Fruit fly (Drosophila melanogaster) whole organism, adult: Measurements from ENCODE around the gene Gr61a.

Experiments used
- CG11617 ChIP-seq: fragments of 200-800 bp; sonication (Bioruptor generic); optimal IDR thresholded peaks from 2 replicates; lab custom pipeline; 2017; ENCODE audit warnings: mild to moderate bottlenecking, missing biosample characterization, missing genetic modification reagents, missing genetic modification characterization
- CG12768 ChIP-seq: fragments of 200-800 bp; sonication (Bioruptor generic); optimal IDR thresholded peaks from 2 replicates; lab custom pipeline; 2017; ENCODE audit warnings: missing biosample characterization, missing genetic modification characterization, mild to moderate bottlenecking, moderate library complexity, missing genetic modification reagents
- CG14711 ChIP-seq: fragments of 200-800 bp; sonication (Bioruptor generic); optimal IDR thresholded peaks from 2 replicates; lab custom pipeline; 2018; ENCODE audit warnings: missing biosample characterization, mild to moderate bottlenecking, missing genetic modification characterization, moderate library complexity
- CG1620 ChIP-seq: fragments of 200-800 bp; sonication (Bioruptor generic); optimal IDR thresholded peaks from 2 replicates; lab custom pipeline; 2016; ENCODE audit warnings: missing biosample characterization, missing genetic modification characterization
- CG33017 ChIP-seq: fragments of 200-800 bp; sonication (Bioruptor generic); optimal IDR thresholded peaks from 2 replicates; lab custom pipeline; 2018; ENCODE audit warnings: missing biosample characterization, mild to moderate bottlenecking, missing genetic modification characterization, moderate library complexity
- CG5204 ChIP-seq: fragments of 200-800 bp; sonication (Bioruptor generic); optimal IDR thresholded peaks from 2 replicates; lab custom pipeline; 2016; ENCODE audit warnings: missing biosample characterization, missing genetic modification characterization
- CG7045 ChIP-seq: fragments of 200-800 bp; sonication (Bioruptor generic); optimal IDR thresholded peaks from 2 replicates; lab custom pipeline; 2017; ENCODE audit warnings: missing biosample characterization, mild to moderate bottlenecking, missing genetic modification characterization
- CG7101 ChIP-seq: fragments of 200-800 bp; sonication (Bioruptor generic); optimal IDR thresholded peaks from 2 replicates; lab custom pipeline; 2018; ENCODE audit warnings: missing biosample characterization, mild to moderate bottlenecking, missing genetic modification characterization, moderate library complexity
- Clk ChIP-seq: fragments of 200-800 bp; sonication (Bioruptor generic); optimal IDR thresholded peaks from 2 replicates; lab custom pipeline; 2017; ENCODE audit warnings: missing biosample characterization, missing genetic modification characterization
- Crg-1 ChIP-seq: fragments of 200-800 bp; sonication (Bioruptor generic); optimal IDR thresholded peaks from 2 replicates; lab custom pipeline; 2016; ENCODE audit warnings: missing biosample characterization, missing genetic modification characterization
- Hr96 ChIP-seq: fragments of 200-800 bp; sonication (Bioruptor generic); optimal IDR thresholded peaks from 2 replicates; lab custom pipeline; 2016; ENCODE audit warnings: missing biosample characterization, missing genetic modification characterization
- Mnt ChIP-seq: fragments of 200-800 bp; sonication (Bioruptor generic); optimal IDR thresholded peaks from 2 replicates; lab custom pipeline; 2016; ENCODE audit warnings: missing biosample characterization, mild to moderate bottlenecking, missing genetic modification characterization
- bab1 ChIP-seq: fragments of 200-800 bp; sonication (Bioruptor generic); optimal IDR thresholded peaks from 3 replicates; lab custom pipeline; 2019; ENCODE audit warnings: missing biosample characterization, mild to moderate bottlenecking, missing genetic modification characterization, moderate library complexity
- cic ChIP-seq: fragments of 200-800 bp; sonication (Bioruptor generic); optimal IDR thresholded peaks from 2 replicates; lab custom pipeline; 2017; ENCODE audit warnings: missing biosample characterization, mild to moderate bottlenecking, missing genetic modification characterization, moderate library complexity
- cnc ChIP-seq, 2 experiments: fragments of >200 bp; optimal IDR thresholded peaks; 2 replicates each; lab custom pipeline; 2017
- kay ChIP-seq: fragments of 200-800 bp; sonication (Bioruptor generic); peaks from one replicate; lab custom pipeline; 2016; ENCODE audit warnings: missing biosample characterization, missing genetic modification characterization, borderline replicate concordance
- ovo ChIP-seq: fragments of 200-800 bp; sonication (Bioruptor generic); optimal IDR thresholded peaks from 2 replicates; lab custom pipeline; 2016; ENCODE audit warnings: missing biosample characterization, missing genetic modification characterization
- pad ChIP-seq: fragments of 200-800 bp; sonication (Bioruptor generic); optimal IDR thresholded peaks from 3 replicates; lab custom pipeline; 2017; ENCODE audit warnings: missing biosample characterization, missing genetic modification characterization, mild to moderate bottlenecking, moderate library complexity, missing genetic modification reagents
- tj ChIP-seq: fragments of 200-800 bp; sonication (Bioruptor generic); optimal IDR thresholded peaks from 3 replicates; lab custom pipeline; 2017; ENCODE audit warnings: missing biosample characterization, mild to moderate bottlenecking, missing genetic modification characterization, moderate library complexity
- toe ChIP-seq: fragments of 200-800 bp; sonication (Bioruptor generic); optimal IDR thresholded peaks from 2 replicates; lab custom pipeline; 2016; ENCODE audit warnings: missing biosample characterization, missing genetic modification characterization

The Gr61a gene

dm6 chr3L:872389-872972, 31.2 kb downstream of the Gr61a start:
- TF ChIP-seq CG7101 (tag; lab: Kevin White, UChicago) (peak; percentile 21), pad (GFP tag; lab: Kevin White, UChicago) (peak; percentile 1), CG33017 (tag; lab: Kevin White, UChicago) (peak; percentile 15), bab1 (GFP tag; lab: Kevin White, UChicago) (no peak), CG11617 (GFP tag; lab: Kevin White, UChicago) (peak; percentile 47), CG5204 (GFP tag; lab: Kevin White, UChicago) (no peak), toe (GFP tag; lab: Kevin White, UChicago) (peak; percentile 75), Clk (no peak), Hr96 (peak; percentile 57), cic (GFP tag; lab: Kevin White, UChicago) (no peak), ovo (GFP tag; lab: Kevin White, UChicago) (no peak), CG7045 (GFP tag; lab: Kevin White, UChicago) (no peak), Mnt (peak; percentile 55), kay (no peak), CG12768 (peak; percentile 28), cnc (optimal IDR thresholded peaks at IDR 0.05; lab: Kevin White, UChicago) (no peak), CG14711 (peak; percentile 30), tj (GFP tag; lab: Kevin White, UChicago) (peak; percentile 22), CG1620 (GFP tag; lab: Kevin White, UChicago) (peak; percentile 10), Crg-1 (GFP tag; lab: Kevin White, UChicago) (peak; percentile 35)

dm6 chr3L:875416-876011, 34.3 kb downstream of the Gr61a start:
- TF ChIP-seq CG14711 (peak; percentile 59), tj (GFP tag; lab: Kevin White, UChicago) (peak; percentile 92), bab1 (GFP tag; lab: Kevin White, UChicago) (peak; percentile 25), CG7045 (GFP tag; lab: Kevin White, UChicago) (no peak), Hr96 (no peak), kay (peak; percentile 47)

dm6 chr3L:876087-876486, 34.8 kb downstream of the Gr61a start:
- TF ChIP-seq CG7101 (tag; lab: Kevin White, UChicago) (no peak), cic (GFP tag; lab: Kevin White, UChicago) (no peak), tj (GFP tag; lab: Kevin White, UChicago) (no peak)

dm6 chr3L:876656-877055, 35.4 kb downstream of the Gr61a start:
- TF ChIP-seq Crg-1 (GFP tag; lab: Kevin White, UChicago) (no peak), CG33017 (tag; lab: Kevin White, UChicago) (no peak), CG5204 (GFP tag; lab: Kevin White, UChicago) (no peak), cic (GFP tag; lab: Kevin White, UChicago) (peak; percentile 87), CG12768 (peak; percentile 48), kay (peak; percentile 27), CG7045 (GFP tag; lab: Kevin White, UChicago) (no peak)

- TF ChIP-seq Mnt = peak; percentile 21
- TF ChIP-seq Hr96 = peak; percentile 10
- TF ChIP-seq CG11617 (GFP tag; lab: Kevin White, UChicago) = no peak
- no peak for TF ChIP-seq toe (GFP tag; lab: Kevin White, UChicago)
- peak; percentile 44 for TF ChIP-seq bab1 (GFP tag; lab: Kevin White, UChicago)
- peak; percentile 16 for TF ChIP-seq CG1620 (GFP tag; lab: Kevin White, UChicago)
These were observed 39.6 kb downstream of the Gr61a start for dm6 chr3L:880851-881250.

- TF ChIP-seq Mnt (peak; percentile 57), Hr96 (no peak), CG33017 (tag; lab: Kevin White, UChicago) (peak; percentile 40), toe (GFP tag; lab: Kevin White, UChicago) (peak; percentile 17), cic (GFP tag; lab: Kevin White, UChicago) (peak; percentile 46), CG7101 (tag; lab: Kevin White, UChicago) (peak; percentile 35), tj (GFP tag; lab: Kevin White, UChicago) (peak; percentile 92), CG12768 (peak; percentile 59), CG1620 (GFP tag; lab: Kevin White, UChicago) (peak; percentile 32), bab1 (GFP tag; lab: Kevin White, UChicago) (peak; percentile 35), Crg-1 (GFP tag; lab: Kevin White, UChicago) (peak; percentile 16), ovo (GFP tag; lab: Kevin White, UChicago) (peak; percentile 36), CG5204 (GFP tag; lab: Kevin White, UChicago) (no peak), kay (no peak), Clk (peak; percentile 56), CG7045 (GFP tag; lab: Kevin White, UChicago) (peak; percentile 28), CG11617 (GFP tag; lab: Kevin White, UChicago) (peak; percentile 13), cnc (optimal IDR thresholded peaks at IDR 0.05; lab: Kevin White, UChicago) (no peak), pad (GFP tag; lab: Kevin White, UChicago) (peak; percentile 10), CG14711 (no peak)
These were observed 40.4 kb downstream of the Gr61a start, which contains the start of gene CG13907 for dm6 chr3L:881496-882235. TSS of gene CG13907 (minus strand) at chr3L:882013.
